Worm (Caenorhabditis elegans): Measurements from ENCODE around the gene M163.11.

- TF ChIP-seq aly-2 (tag; optimal IDR thresholded peaks at IDR 0.05) (no peak), unc-62 (GFP tag; optimal IDR thresholded peaks at IDR 0.05) (no peak), fkh-4 (tag; optimal IDR thresholded peaks at IDR 0.05; ENCODE audit: borderline replicate concordance) (no peak), sup-37 (GFP tag; optimal IDR thresholded peaks at IDR 0.05) (no peak), tlp-1 (tag; optimal IDR thresholded peaks at IDR 0.05) (no peak), sox-4 (tag; optimal IDR thresholded peaks at IDR 0.05) (no peak), nhr-76 (tag; optimal IDR thresholded peaks at IDR 0.05) (no peak), nhr-85 (tag) (no peak), alr-1 (tag; optimal IDR thresholded peaks at IDR 0.05; ENCODE audit: borderline replicate concordance) (no peak), lsy-2 (tag; optimal IDR thresholded peaks at IDR 0.05) (no peak), sptf-1 (tag; optimal IDR thresholded peaks at IDR 0.05) (no peak), blmp-1 (tag; optimal IDR thresholded peaks at IDR 0.05) (peak; percentile 40), fkh-10 (GFP tag; optimal IDR thresholded peaks at IDR 0.05) (no peak), ces-1 (GFP tag; optimal IDR thresholded peaks at IDR 0.05) (no peak)
These were observed 24.1 kb downstream of the M163.11 start for ce11 chrX:14503282-14503681.
